Fruit fly (Drosophila melanogaster) whole organism, embryonic: ENCODE results near the gene Fbxl4.

Experiments used
- CG17361 ChIP-seq: fragments of 200-800 bp; sonication (Bioruptor generic); IDR thresholded peaks from 3 replicates; pipeline ENCODE4 v1.3.6; 2022; ENCODE audit warnings: missing biosample characterization, missing genetic modification characterization
- CG4328 ChIP-seq: fragments of 200-800 bp; sonication (Bioruptor generic); optimal IDR thresholded peaks from 3 replicates; lab custom pipeline; 2017; ENCODE audit warnings: missing biosample characterization, missing genetic modification reagents, missing genetic modification characterization
- CG8089 ChIP-seq: fragments of 200-800 bp; sonication (Bioruptor generic); optimal IDR thresholded peaks from 3 replicates; lab custom pipeline; 2016; ENCODE audit warnings: missing biosample characterization, missing genetic modification characterization
- CG8944 ChIP-seq: fragments of 200-800 bp; sonication (Bioruptor generic); optimal IDR thresholded peaks from 3 replicates; lab custom pipeline; 2016; ENCODE audit warnings: missing biosample characterization, missing genetic modification characterization
- Drgx ChIP-seq: fragments of 200-800 bp; sonication (Bioruptor generic); IDR thresholded peaks from 2 replicates; pipeline ENCODE4 v1.3.6; 2022; ENCODE audit warnings: missing biosample characterization, missing genetic modification characterization
- Hr78 ChIP-seq, 2 experiments: fragments of 200-800 bp in 1 of 2; fragments of >200 bp in 1 of 2; sonication (Bioruptor generic) in 1 of 2; optimal IDR thresholded peaks; 2 replicates each; lab custom pipeline; 2017 to 2019; ENCODE audit warnings: missing biosample characterization in 2 of 2, missing genetic modification characterization in 2 of 2, mild to moderate bottlenecking in 1 of 2, moderate library complexity in 1 of 2
- Six4 ChIP-seq: fragments of 200-800 bp; sonication (Bioruptor generic); optimal IDR thresholded peaks from 2 replicates; lab custom pipeline; 2016; ENCODE audit warnings: missing biosample characterization, missing genetic modification characterization
- Sox100B ChIP-seq: fragments of 200-800 bp; sonication (Bioruptor generic); optimal IDR thresholded peaks from 3 replicates; lab custom pipeline; 2018; ENCODE audit warnings: missing biosample characterization, mild to moderate bottlenecking, missing genetic modification characterization
- gcm2 ChIP-seq: fragments of 200-800 bp; sonication (Bioruptor generic); optimal IDR thresholded peaks from 2 replicates; lab custom pipeline; 2016; ENCODE audit warnings: missing biosample characterization, missing genetic modification characterization
- gt ChIP-seq: fragments of 200-800 bp; sonication (Bioruptor generic); IDR thresholded peaks from 2 replicates; pipeline ENCODE4 v1.3.6; 2022; ENCODE audit warnings: missing biosample characterization, missing genetic modification characterization
- ham ChIP-seq: fragments of 200-800 bp; sonication (Bioruptor generic); IDR thresholded peaks from 2 replicates; pipeline ENCODE4 v1.3.6; 2022; ENCODE audit warnings: missing biosample characterization, missing genetic modification characterization
- lilli ChIP-seq: fragments of 200-800 bp; sonication (Bioruptor generic); optimal IDR thresholded peaks from 3 replicates; lab custom pipeline; 2016; ENCODE audit warnings: missing biosample characterization, missing genetic modification characterization

- TF ChIP-seq CG8089, result no peak
- no peak for TF ChIP-seq ham (GFP tag; lab: Robert Waterston, UW)
- no peak for TF ChIP-seq Six4 (GFP tag; lab: Kevin White, UChicago)
- TF ChIP-seq Drgx (GFP tag; lab: Robert Waterston, UW), result no peak
- no peak for TF ChIP-seq gt (GFP tag; lab: Robert Waterston, UW)
- TF ChIP-seq Hr78 (GFP tag; optimal IDR thresholded peaks at IDR 0.05; lab: Kevin White, UChicago), result no peak
- no peak for TF ChIP-seq CG4328 (GFP tag; lab: Kevin White, UChicago)
- no peak for TF ChIP-seq CG17361
- no peak for TF ChIP-seq CG8944 (GFP tag; lab: Kevin White, UChicago)
- no peak for TF ChIP-seq gcm2 (GFP tag; lab: Kevin White, UChicago)
- TF ChIP-seq lilli (GFP tag; lab: Kevin White, UChicago), result no peak
- no peak for TF ChIP-seq Sox100B (GFP tag; lab: Kevin White, UChicago)
Measured at dm6 chrX:14201178-14201577, 36.5 kb downstream of the Fbxl4 start, which contains the start of gene Prp16.
